Fruit fly (Drosophila melanogaster) whole organism, prepupa: ENCODE measurements around the gene Hsp83.

Experiments
- CG15336 ChIP-seq: fragments of 200-800 bp; sonication (Bioruptor generic); IDR thresholded peaks from 2 replicates; pipeline ENCODE4 v1.3.6; 2022; ENCODE audit warnings: missing biosample characterization, missing genetic modification characterization
- CG16779 ChIP-seq: fragments of 200-800 bp; sonication (Bioruptor generic); optimal IDR thresholded peaks from 3 replicates; lab custom pipeline; 2017; ENCODE audit warnings: missing biosample characterization, mild to moderate bottlenecking, missing genetic modification characterization
- Ets21C ChIP-seq: fragments of 200-800 bp; sonication (Bioruptor generic); optimal IDR thresholded peaks from 3 replicates; lab custom pipeline; 2016; ENCODE audit warnings: missing biosample characterization, missing genetic modification characterization
- Gug ChIP-seq: fragments of 200-800 bp; sonication (Bioruptor generic); IDR thresholded peaks from 2 replicates; pipeline ENCODE4 v1.3.6; 2022; ENCODE audit warnings: missing biosample characterization, missing genetic modification characterization
- OdsH ChIP-seq: fragments of 200-800 bp; sonication (Bioruptor generic); optimal IDR thresholded peaks from 3 replicates; lab custom pipeline; 2016; ENCODE audit warnings: missing biosample characterization, missing genetic modification characterization
- Smox ChIP-seq: fragments of 200-800 bp; sonication (Bioruptor generic); optimal IDR thresholded peaks from 3 replicates; lab custom pipeline; 2016; ENCODE audit warnings: missing biosample characterization, missing genetic modification characterization
- Sox102F ChIP-seq: fragments of 200-800 bp; sonication (Bioruptor generic); optimal IDR thresholded peaks from 2 replicates; lab custom pipeline; 2016; ENCODE audit warnings: missing biosample characterization, mild to moderate bottlenecking, missing genetic modification characterization
- cyc ChIP-seq: fragments of 200-800 bp; sonication (Bioruptor generic); optimal IDR thresholded peaks from 3 replicates; lab custom pipeline; 2016; ENCODE audit warnings: missing biosample characterization, missing genetic modification characterization
- dsx ChIP-seq: fragments of 200-800 bp; optimal IDR thresholded peaks from 3 replicates; lab custom pipeline; 2019; ENCODE audit warnings: missing biosample characterization, mild to moderate bottlenecking, missing genetic modification characterization, moderate library complexity; ENCODE audit not compliant: poor library complexity, severe bottlenecking
- fd59A ChIP-seq: fragments of 200-800 bp; sonication (Bioruptor generic); optimal IDR thresholded peaks from 2 replicates; lab custom pipeline; 2017; ENCODE audit warnings: missing biosample characterization, mild to moderate bottlenecking, missing genetic modification characterization, missing genetic modification reagents
- salr ChIP-seq, 2 experiments: fragments of 200-800 bp; sonication (Bioruptor generic); optimal IDR thresholded peaks; 3 replicates each; lab custom pipeline; 2016 to 2018; ENCODE audit warnings: missing biosample characterization in 2 of 2, missing genetic modification characterization in 2 of 2, mild to moderate bottlenecking in 1 of 2
- spab ChIP-seq: fragments of 200-800 bp; sonication (Bioruptor generic); optimal IDR thresholded peaks from 2 replicates; lab custom pipeline; 2017; ENCODE audit warnings: missing biosample characterization, mild to moderate bottlenecking, missing genetic modification characterization, missing genetic modification reagents

dm6 chr3L:3218859-3219258, 26.1 kb downstream of the Hsp83 start, which contains the start of the genes hob and nSMase:
- TF ChIP-seq Ets21C (GFP tag; lab: Kevin White, UChicago) (no peak), salr (GFP tag; optimal IDR thresholded peaks at IDR 0.05; lab: Kevin White, UChicago) (no peak), CG15336 (GFP tag; lab: Robert Waterston, UW) (no peak), CG16779 (no peak), fd59A (GFP tag; lab: Kevin White, UChicago) (no peak), Sox102F (GFP tag; lab: Kevin White, UChicago) (no peak), Smox (GFP tag; lab: Kevin White, UChicago) (no peak), Gug (GFP tag; lab: Robert Waterston, UW) (no peak), cyc (no peak), spab (GFP tag; lab: Kevin White, UChicago) (no peak), OdsH (no peak), dsx (GFP tag; lab: Kevin White, UChicago) (no peak)
